Fruit fly (Drosophila melanogaster): ENCODE measurements around the gene Spt7.

Gene Spt7

dm6 chrX:17873329-17873728, 23.1 kb downstream of the Spt7 start:
- TF ChIP-seq Ets21C (GFP tag; optimal IDR thresholded peaks at IDR 0.05) = peak; percentile 18
- TF ChIP-seq CG6163 (GFP tag; IDR thresholded peaks at IDR 0.05) = no peak
- TF ChIP-seq CG3919 (GFP tag; optimal IDR thresholded peaks at IDR 0.05) = no peak
- peak; percentile 71 for TF ChIP-seq svp (GFP tag)
- no peak for TF ChIP-seq achi (GFP tag; optimal IDR thresholded peaks at IDR 0.05)
- TF ChIP-seq Eip93F (GFP tag; optimal IDR thresholded peaks at IDR 0.05) = peak; percentile 16
- TF ChIP-seq Blimp-1 (GFP tag; optimal IDR thresholded peaks at IDR 0.05) = no peak
- no peak for TF ChIP-seq CG6854 (GFP tag; optimal IDR thresholded peaks at IDR 0.05)
- TF ChIP-seq topi (GFP tag; optimal IDR thresholded peaks at IDR 0.05) = peak; percentile 6
- TF ChIP-seq esn (GFP tag; optimal IDR thresholded peaks at IDR 0.05) = no peak
- no peak for TF ChIP-seq cyc (GFP tag; optimal IDR thresholded peaks at IDR 0.05)
- TF ChIP-seq CG11294 (GFP tag; IDR thresholded peaks at IDR 0.05) = no peak
- TF ChIP-seq CG8319 (GFP tag; optimal IDR thresholded peaks at IDR 0.05) = no peak
- TF ChIP-seq acj6 (GFP tag; optimal IDR thresholded peaks at IDR 0.05) = no peak
- no peak for TF ChIP-seq CG3032 (tag; optimal IDR thresholded peaks at IDR 0.05)
- TF ChIP-seq CG32006 (GFP tag; optimal IDR thresholded peaks at IDR 0.05) = no peak
- no peak for TF ChIP-seq Lpt (GFP tag; optimal IDR thresholded peaks at IDR 0.05)
- TF ChIP-seq CG9139 (GFP tag; optimal IDR thresholded peaks at IDR 0.05) = no peak
- no peak for TF ChIP-seq Eip75B (GFP tag; optimal IDR thresholded peaks at IDR 0.05)
- no peak for TF ChIP-seq CG7368 (GFP tag; optimal IDR thresholded peaks at IDR 0.05)
- TF ChIP-seq eg (GFP tag; IDR thresholded peaks at IDR 0.05) = no peak
- TF ChIP-seq Hr38 (GFP tag; optimal IDR thresholded peaks at IDR 0.05) = no peak
- no peak for TF ChIP-seq CG6276 (GFP tag; optimal IDR thresholded peaks at IDR 0.05)

- TF ChIP-seq fkh (GFP tag; optimal IDR thresholded peaks at IDR 0.05) (no peak), CG6163 (GFP tag; IDR thresholded peaks at IDR 0.05) (peak; percentile 46; the same call in 2 of the 3 replicates), CG6854 (GFP tag; optimal IDR thresholded peaks at IDR 0.05) (no peak), lz (GFP tag; optimal IDR thresholded peaks at IDR 0.05) (peak; percentile 51), Lpt (GFP tag; optimal IDR thresholded peaks at IDR 0.05) (peak; percentile 27), CG16779 (tag; optimal IDR thresholded peaks at IDR 0.05) (peak; percentile 20), CG7368 (GFP tag; optimal IDR thresholded peaks at IDR 0.05) (peak; percentile 47), CG11294 (GFP tag; IDR thresholded peaks at IDR 0.05) (no peak), net (GFP tag; optimal IDR thresholded peaks at IDR 0.05) (peak; percentile 28), Ets21C (GFP tag; optimal IDR thresholded peaks at IDR 0.05) (peak; percentile 41), salr (GFP tag; optimal IDR thresholded peaks at IDR 0.05) (no peak), pdm3 (GFP tag; optimal IDR thresholded peaks at IDR 0.05) (peak; percentile 46), CG11762 (GFP tag; optimal IDR thresholded peaks at IDR 0.05; ENCODE audit: insufficient read depth) (peak; percentile 6), Ets96B (tag; optimal IDR thresholded peaks at IDR 0.05) (peak; percentile 13), OdsH (GFP tag; optimal IDR thresholded peaks at IDR 0.05) (peak; percentile 43), Sox102F (GFP tag; optimal IDR thresholded peaks at IDR 0.05) (peak; percentile 55), eg (GFP tag; IDR thresholded peaks at IDR 0.05) (peak; percentile 55; the same call in 1 of the 3 replicates), Eip78C (GFP tag) (peak; percentile 86), vri (GFP tag; optimal IDR thresholded peaks at IDR 0.05) (no peak), acj6 (GFP tag; optimal IDR thresholded peaks at IDR 0.05) (peak; percentile 27), CG3032 (tag; optimal IDR thresholded peaks at IDR 0.05) (no peak), CG3919 (GFP tag; optimal IDR thresholded peaks at IDR 0.05) (peak; percentile 58), CG6808 (GFP tag; optimal IDR thresholded peaks at IDR 0.05) (peak; percentile 44), Eip75B (GFP tag; optimal IDR thresholded peaks at IDR 0.05) (peak; percentile 53), Smox (GFP tag; optimal IDR thresholded peaks at IDR 0.05) (peak; percentile 15), fd59A (GFP tag; optimal IDR thresholded peaks at IDR 0.05) (no peak), CG10631 (GFP tag; optimal IDR thresholded peaks at IDR 0.05) (peak; percentile 31), Blimp-1 (GFP tag; optimal IDR thresholded peaks at IDR 0.05) (no peak), CG32006 (GFP tag; optimal IDR thresholded peaks at IDR 0.05) (peak; percentile 32), dsx (GFP tag; optimal IDR thresholded peaks at IDR 0.05; ENCODE audit: poor library complexity, severe bottlenecking) (peak; percentile 47), CG8632 (GFP tag; optimal IDR thresholded peaks at IDR 0.05) (peak; percentile 1), Sox15 (GFP tag; optimal IDR thresholded peaks at IDR 0.05) (peak; percentile 30), CG8319 (GFP tag; optimal IDR thresholded peaks at IDR 0.05) (no peak), Hr39 (GFP tag; optimal IDR thresholded peaks at IDR 0.05) (peak; percentile 66), CG34406 (GFP tag; optimal IDR thresholded peaks at IDR 0.05) (peak; percentile 4), CG4318 (GFP tag; optimal IDR thresholded peaks at IDR 0.05) (no peak), CG9139 (GFP tag; optimal IDR thresholded peaks at IDR 0.05) (peak; percentile 17), Hr38 (GFP tag; optimal IDR thresholded peaks at IDR 0.05) (no peak), CG6276 (GFP tag; optimal IDR thresholded peaks at IDR 0.05) (peak; percentile 27), CG31627 (GFP tag; optimal IDR thresholded peaks at IDR 0.05) (peak; percentile 64), Gug (GFP tag; IDR thresholded peaks at IDR 0.05) (no peak)
These were observed 24.8 kb downstream of the Spt7 start for dm6 chrX:17875014-17875589.
